Worm (Caenorhabditis elegans): Measurements from ENCODE around the gene F54H5.14.
A peak's percentile ranks its signal among the peaks of the same experiment; 100 is the strongest.

The F54H5.14 gene

DNA sequence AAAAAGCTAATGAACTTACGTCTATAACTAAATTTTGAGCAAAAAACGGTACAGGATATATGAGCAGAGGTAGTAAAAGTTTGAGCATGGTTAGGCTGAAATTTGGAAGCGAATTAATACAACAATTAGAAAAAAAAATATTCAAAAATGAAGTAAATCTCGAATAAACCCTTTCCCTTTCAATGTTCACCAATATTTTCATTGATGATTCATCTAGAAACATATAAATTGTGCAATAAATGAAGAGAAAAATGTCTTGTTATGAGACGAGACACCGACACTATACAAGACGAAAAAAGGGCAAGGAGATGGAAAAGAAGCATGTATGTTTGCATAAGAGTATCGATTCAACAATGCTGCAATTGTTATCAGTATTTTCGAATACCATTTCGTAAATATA, at the start of gene F54H5.14:
TSS of gene F54H5.14 (minus strand) at position 101 of the 400 bp plus-strand sequence.
- TF ChIP-seq fos-1 (tag; optimal IDR thresholded peaks at IDR 0.05) (peak; percentile 0), sma-9 (GFP tag; optimal IDR thresholded peaks at IDR 0.05) (no peak), sma-9 (tag; optimal IDR thresholded peaks at IDR 0.05) (no peak)

DNA sequence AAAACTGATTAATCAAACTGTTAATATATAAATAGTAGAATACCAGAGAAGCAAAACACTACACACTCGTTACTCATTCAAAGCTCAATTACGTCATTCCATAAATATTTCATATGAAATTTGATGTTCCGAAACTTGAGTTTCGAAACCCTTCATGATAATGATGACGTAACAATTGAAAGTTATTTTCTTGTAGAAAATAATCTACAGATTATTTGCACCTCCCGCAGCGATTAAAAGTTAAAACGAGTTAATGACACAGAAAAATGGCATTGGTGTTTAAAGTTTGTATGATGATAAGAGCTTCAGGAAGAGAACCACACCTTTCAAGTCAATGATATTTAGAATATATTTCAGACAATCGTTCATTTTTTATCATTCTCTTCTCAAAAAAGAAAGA, 48.7 kb upstream of the F54H5.14 start, which contains the start of gene H43E16.1:
TSS of gene H43E16.1 (plus strand) at position 375 of the 400 bp plus-strand sequence.
- TF ChIP-seq fos-1 (tag; optimal IDR thresholded peaks at IDR 0.05) (peak; percentile 95), zag-1 (tag; optimal IDR thresholded peaks at IDR 0.05) (no peak), elt-1 (tag; optimal IDR thresholded peaks at IDR 0.05) (no peak), lin-11 (tag; optimal IDR thresholded peaks at IDR 0.05) (no peak), sma-9 (GFP tag; optimal IDR thresholded peaks at IDR 0.05) (peak; percentile 45), sma-9 (tag; optimal IDR thresholded peaks at IDR 0.05) (no peak)

DNA sequence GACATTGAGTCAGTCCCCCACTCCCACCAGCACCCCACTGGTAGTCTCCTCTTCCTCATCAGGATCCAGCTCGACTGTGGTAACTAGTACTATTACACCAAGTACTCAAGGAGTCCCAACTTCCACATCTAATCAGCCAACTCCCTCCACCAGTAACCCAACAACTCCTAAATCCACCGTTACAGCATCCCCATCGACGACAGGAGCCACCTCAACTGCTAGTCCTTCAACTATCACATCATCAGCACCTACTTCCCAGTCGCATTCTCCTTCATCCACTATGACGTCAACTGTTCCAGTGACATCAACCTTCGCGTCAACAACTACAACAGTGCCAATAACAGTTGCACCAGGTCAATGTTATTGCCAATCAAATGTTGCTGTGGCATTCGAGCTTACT, 43.3 kb upstream of the F54H5.14 start:
- TF ChIP-seq lin-13 (GFP tag; optimal IDR thresholded peaks at IDR 0.05) (no peak), lin-39 (tag; optimal IDR thresholded peaks at IDR 0.05) (no peak), blmp-1 (tag; optimal IDR thresholded peaks at IDR 0.05; ENCODE audit: insufficient read depth) (no peak), peb-1 (tag; optimal IDR thresholded peaks at IDR 0.05) (no peak), mbf-1 (tag; optimal IDR thresholded peaks at IDR 0.05) (no peak), ZK546.5 (tag; optimal IDR thresholded peaks at IDR 0.05) (no peak), C34F6.9 (tag; optimal IDR thresholded peaks at IDR 0.05) (no peak), unc-62 (GFP tag; optimal IDR thresholded peaks at IDR 0.05) (no peak), R02D3.7 (tag; optimal IDR thresholded peaks at IDR 0.05) (no peak), nhr-23 (tag; optimal IDR thresholded peaks at IDR 0.05) (no peak), crh-2 (tag; optimal IDR thresholded peaks at IDR 0.05) (no peak), nhr-129 (tag; optimal IDR thresholded peaks at IDR 0.05) (no peak), nhr-12 (tag; optimal IDR thresholded peaks at IDR 0.05) (no peak), mab-5 (tag; optimal IDR thresholded peaks at IDR 0.05) (no peak), ztf-11 (tag; optimal IDR thresholded peaks at IDR 0.05) (no peak), nhr-77 (tag; optimal IDR thresholded peaks at IDR 0.05) (no peak), aly-2 (tag; optimal IDR thresholded peaks at IDR 0.05) (no peak), elt-1 (tag; optimal IDR thresholded peaks at IDR 0.05) (no peak)

DNA sequence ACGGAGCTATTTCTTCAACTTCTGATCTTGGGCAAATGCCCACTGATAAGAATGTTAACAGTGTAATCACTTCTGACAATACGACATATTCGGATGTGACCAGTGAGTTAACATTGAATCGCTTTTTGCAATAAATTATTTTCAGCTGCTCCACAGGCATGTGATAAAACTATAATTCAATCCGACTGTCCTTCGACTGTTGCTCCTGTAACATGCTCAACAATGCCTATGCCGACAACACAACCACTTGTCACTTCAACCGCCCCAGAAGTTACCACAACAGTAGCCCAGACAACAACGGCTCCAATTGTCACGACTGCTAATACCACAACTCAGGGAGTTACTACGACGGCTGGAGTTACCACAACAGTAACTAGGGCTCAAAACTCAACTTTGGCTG, 42.3 kb upstream of the F54H5.14 start:
- no peak for TF ChIP-seq nhr-23 (tag; optimal IDR thresholded peaks at IDR 0.05)
- no peak for TF ChIP-seq ceh-16 (tag; optimal IDR thresholded peaks at IDR 0.05)
- TF ChIP-seq lin-11 (tag; optimal IDR thresholded peaks at IDR 0.05) = no peak
- TF ChIP-seq blmp-1 (tag; optimal IDR thresholded peaks at IDR 0.05; ENCODE audit: insufficient read depth) = no peak
- TF ChIP-seq Y55F3AM.14 (GFP tag; optimal IDR thresholded peaks at IDR 0.05) = no peak
- TF ChIP-seq gmeb-1 (tag; optimal IDR thresholded peaks at IDR 0.05) = no peak
- TF ChIP-seq snpc-4 (tag; optimal IDR thresholded peaks at IDR 0.05) = no peak
- no peak for TF ChIP-seq elt-1 (tag; optimal IDR thresholded peaks at IDR 0.05)
- no peak for TF ChIP-seq skn-1 (tag; optimal IDR thresholded peaks at IDR 0.05)

DNA sequence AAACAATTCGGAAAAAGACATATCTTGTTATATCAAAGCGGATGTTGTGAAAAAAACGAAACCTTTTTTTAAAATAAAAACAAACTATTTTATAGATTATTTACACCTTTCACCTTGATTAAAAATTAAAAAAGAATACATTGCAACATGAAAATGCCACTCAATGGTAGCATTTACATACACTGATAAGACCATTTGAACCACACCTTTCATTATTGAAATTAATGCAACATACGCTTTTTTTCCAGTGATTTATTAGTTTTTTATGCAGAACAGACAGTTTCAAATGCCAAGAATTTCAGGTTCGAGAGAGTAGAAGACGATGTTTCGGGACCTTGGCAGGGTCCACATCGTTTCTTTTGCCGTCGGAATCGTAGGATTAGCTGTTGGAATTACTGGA, 41.4 kb upstream of the F54H5.14 start, which contains the start of gene T19D12.1:
TSS of gene T19D12.1 (plus strand) at position 301 of the 400 bp plus-strand sequence.
- no peak for TF ChIP-seq lin-13 (GFP tag; optimal IDR thresholded peaks at IDR 0.05)
- TF ChIP-seq alr-1 (tag; optimal IDR thresholded peaks at IDR 0.05) = no peak
- no peak for TF ChIP-seq ama-1 (optimal IDR thresholded peaks at IDR 0.05)
- TF ChIP-seq R02D3.7 (tag; optimal IDR thresholded peaks at IDR 0.05) = no peak
- TF ChIP-seq C34F6.9 (tag; optimal IDR thresholded peaks at IDR 0.05) = no peak
- no peak for TF ChIP-seq unc-62 (GFP tag; optimal IDR thresholded peaks at IDR 0.05)
- TF ChIP-seq fos-1 (tag; optimal IDR thresholded peaks at IDR 0.05) = no peak
- no peak for TF ChIP-seq nhr-25 (tag; optimal IDR thresholded peaks at IDR 0.05)
- no peak for TF ChIP-seq nhr-12 (tag; optimal IDR thresholded peaks at IDR 0.05)
- no peak for TF ChIP-seq ceh-16 (tag; optimal IDR thresholded peaks at IDR 0.05)
- TF ChIP-seq nhr-129 (tag; optimal IDR thresholded peaks at IDR 0.05) = no peak
- TF ChIP-seq skn-1 (tag; optimal IDR thresholded peaks at IDR 0.05) = no peak
- TF ChIP-seq nhr-21 (tag; optimal IDR thresholded peaks at IDR 0.05) = no peak
- TF ChIP-seq ztf-1 (GFP tag; conservative IDR thresholded peaks at IDR 0.05) = no peak
- TF ChIP-seq nhr-77 (tag; optimal IDR thresholded peaks at IDR 0.05) = no peak
- TF ChIP-seq blmp-1 (tag; optimal IDR thresholded peaks at IDR 0.05; ENCODE audit: insufficient read depth) = no peak

DNA sequence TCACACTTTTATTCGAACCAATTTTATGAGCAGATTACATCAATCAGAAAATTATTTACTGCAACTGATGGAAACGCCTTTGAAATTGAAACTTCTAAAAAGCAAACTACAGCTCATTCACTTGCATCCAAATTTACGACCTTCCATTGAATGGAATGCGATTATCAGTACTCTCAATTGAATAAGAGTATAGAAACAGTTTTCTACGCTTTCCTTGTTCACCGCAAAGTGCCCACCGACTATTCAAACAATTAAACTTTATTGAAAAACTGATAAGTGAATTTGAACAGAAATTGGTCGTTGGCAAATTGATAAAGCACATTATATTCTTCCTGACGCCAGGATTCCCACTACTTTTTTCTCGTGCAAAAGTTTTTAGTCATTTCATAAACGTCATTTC, 40.7 kb upstream of the F54H5.14 start:
- no peak for TF ChIP-seq ztf-1 (GFP tag; conservative IDR thresholded peaks at IDR 0.05)
- no peak for TF ChIP-seq skn-1 (tag; optimal IDR thresholded peaks at IDR 0.05)
- no peak for TF ChIP-seq aly-2 (tag; optimal IDR thresholded peaks at IDR 0.05)
- TF ChIP-seq mab-5 (tag; optimal IDR thresholded peaks at IDR 0.05) = no peak
- no peak for TF ChIP-seq elt-1 (tag; optimal IDR thresholded peaks at IDR 0.05)
- no peak for TF ChIP-seq F13H6.1 (tag; optimal IDR thresholded peaks at IDR 0.05)
- no peak for TF ChIP-seq dmd-4 (tag; optimal IDR thresholded peaks at IDR 0.05)
- TF ChIP-seq fos-1 (tag; optimal IDR thresholded peaks at IDR 0.05) = peak; percentile 81
- no peak for TF ChIP-seq nhr-11 (tag; optimal IDR thresholded peaks at IDR 0.05)
- TF ChIP-seq nhr-12 (tag; optimal IDR thresholded peaks at IDR 0.05) = no peak
- TF ChIP-seq sem-4 (tag; optimal IDR thresholded peaks at IDR 0.05) = no peak
- TF ChIP-seq sma-9 (GFP tag; optimal IDR thresholded peaks at IDR 0.05) = peak; percentile 14
- TF ChIP-seq sma-9 (tag; optimal IDR thresholded peaks at IDR 0.05) = no peak

All from whole organism, L2 larva.